Worm (Caenorhabditis elegans) whole organism, L4 larva: ENCODE data around the gene W02D7.5.

ENCODE experiments used
- F10B5.3 ChIP-seq: sonication (generic microtip); optimal IDR thresholded peaks from 2 replicates; lab custom pipeline; 2016; ENCODE audit warnings: mild to moderate bottlenecking, missing genetic modification characterization, missing compliant biosample characterization
- F37D6.2 ChIP-seq: sonication (generic microtip); optimal IDR thresholded peaks from 2 replicates; lab custom pipeline; 2016; ENCODE audit warnings: mild to moderate bottlenecking, missing genetic modification characterization, missing compliant biosample characterization
- F49E8.2 ChIP-seq: sonication (generic microtip); optimal IDR thresholded peaks from 2 replicates; lab custom pipeline; 2016; ENCODE audit warnings: missing compliant biosample characterization, mild to moderate bottlenecking, missing genetic modification characterization, borderline replicate concordance
- T20F7.1 ChIP-seq: fragments of 200-800 bp; sonication (Bioruptor generic); optimal IDR thresholded peaks from 2 replicates; lab custom pipeline; 2018; ENCODE audit warnings: mild to moderate bottlenecking, missing genetic modification characterization, missing compliant biosample characterization
- Y105C5A.15 ChIP-seq: fragments of 200-800 bp; sonication (Bioruptor generic); IDR thresholded peaks from 2 replicates; pipeline ENCODE4 v1.3.6; 2022; ENCODE audit warnings: missing genetic modification characterization, missing compliant biosample characterization
- Y48G9A.11 ChIP-seq: fragments of 200-800 bp; sonication (Bioruptor generic); IDR thresholded peaks from 2 replicates; pipeline ENCODE4 v1.3.6; 2022; ENCODE audit warnings: missing genetic modification reagents, missing genetic modification characterization, missing compliant biosample characterization
- ZK337.2 ChIP-seq: fragments of 200-800 bp; sonication (Bioruptor generic); IDR thresholded peaks from 2 replicates; pipeline ENCODE4 v1.3.6; 2022; ENCODE audit warnings: missing genetic modification reagents, missing genetic modification characterization, missing compliant biosample characterization
- ama-1 ChIP-seq: fragments of 150-350 bp; optimal IDR thresholded peaks from 2 replicates; lab custom pipeline; 2014; ENCODE audit warnings: inconsistent platforms, mixed read lengths
- attf-4 ChIP-seq: sonication (generic microtip); optimal IDR thresholded peaks from 3 replicates; lab custom pipeline; 2017; ENCODE audit warnings: missing biosample characterization, missing genetic modification characterization
- ceh-28 ChIP-seq: fragments of 150-350 bp; optimal IDR thresholded peaks from 2 replicates; lab custom pipeline; 2014; ENCODE audit warnings: missing biosample characterization, missing genetic modification reagents, missing genetic modification characterization
- ceh-44 ChIP-seq: fragments of 200-800 bp; sonication (Bioruptor generic); IDR thresholded peaks from 2 replicates; pipeline ENCODE4 v1.3.6; 2022; ENCODE audit warnings: missing genetic modification reagents, missing genetic modification characterization, missing compliant biosample characterization
- ceh-82 ChIP-seq: sonication (generic microtip); optimal IDR thresholded peaks from 2 replicates; lab custom pipeline; 2017; ENCODE audit warnings: missing biosample characterization, missing genetic modification characterization
- ces-1 ChIP-seq: fragments of 150-350 bp; sonication (generic microtip); optimal IDR thresholded peaks from 4 replicates; lab custom pipeline; 2014; ENCODE audit warnings: missing biosample characterization, missing genetic modification reagents, missing genetic modification characterization
- daf-12 ChIP-seq: fragments of 150-350 bp; optimal IDR thresholded peaks from 2 replicates; lab custom pipeline; 2014; ENCODE audit warnings: missing biosample characterization, missing genetic modification reagents, missing genetic modification characterization
- daf-16 ChIP-seq, 3 experiments: sonication (generic microtip); optimal IDR thresholded peaks; 2 replicates each; lab custom pipeline; 2016 to 2017; ENCODE audit warnings: missing genetic modification characterization in 3 of 3, missing genetic modification reagents in 3 of 3, mild to moderate bottlenecking in 2 of 3, missing compliant biosample characterization in 2 of 3, missing biosample characterization in 1 of 3, moderate library complexity in 1 of 3
- daf-19 ChIP-seq: fragments of 200-800 bp; sonication (Bioruptor generic); conservative IDR thresholded peaks from 2 replicates; pipeline ENCODE4 v1.3.6; 2022; ENCODE audit warnings: missing genetic modification characterization, missing compliant biosample characterization
- dmd-6 ChIP-seq: fragments of 200-800 bp; sonication (Bioruptor generic); IDR thresholded peaks from 2 replicates; pipeline ENCODE4 v1.3.6; 2022; ENCODE audit warnings: missing genetic modification reagents, missing genetic modification characterization, missing compliant biosample characterization
- dmd-9 ChIP-seq: fragments of 200-800 bp; sonication (Bioruptor generic); IDR thresholded peaks from 2 replicates; pipeline ENCODE4 v1.3.6; 2022; ENCODE audit warnings: missing genetic modification reagents, missing genetic modification characterization, missing compliant biosample characterization
- dve-1 ChIP-seq: sonication (generic microtip); optimal IDR thresholded peaks from 2 replicates; lab custom pipeline; 2017; ENCODE audit warnings: antibody characterized with exemption, mild to moderate bottlenecking, missing genetic modification characterization, missing compliant biosample characterization; ENCODE audit not compliant: insufficient read depth
- fkh-10 ChIP-seq: fragments of 150-350 bp; optimal IDR thresholded peaks from 2 replicates; lab custom pipeline; 2014; ENCODE audit warnings: missing biosample characterization, missing genetic modification reagents, missing genetic modification characterization
- hlh-11 ChIP-seq: fragments of 200-800 bp; sonication (Bioruptor generic); optimal IDR thresholded peaks from 2 replicates; lab custom pipeline; 2018; ENCODE audit warnings: mild to moderate bottlenecking, missing genetic modification characterization, missing compliant biosample characterization
- hlh-30 ChIP-seq: sonication (generic microtip); optimal IDR thresholded peaks from 2 replicates; lab custom pipeline; 2017; ENCODE audit warnings: antibody characterized with exemption, mild to moderate bottlenecking, missing genetic modification characterization, missing compliant biosample characterization; ENCODE audit not compliant: insufficient read depth
- lim-7 ChIP-seq: fragments of 200-800 bp; sonication (Bioruptor generic); IDR thresholded peaks from 2 replicates; pipeline ENCODE4 v1.3.6; 2022; ENCODE audit warnings: missing genetic modification characterization, missing compliant biosample characterization
- lin-1 ChIP-seq: fragments of 200-800 bp; sonication (Bioruptor generic); IDR thresholded peaks from 2 replicates; pipeline ENCODE4 v1.3.6; 2022; ENCODE audit warnings: missing genetic modification reagents, missing genetic modification characterization, missing compliant biosample characterization
- lin-13 ChIP-seq: fragments of 150-350 bp; optimal IDR thresholded peaks from 2 replicates; lab custom pipeline; 2014; ENCODE audit warnings: missing biosample characterization, missing genetic modification reagents, missing genetic modification characterization
- lin-29 ChIP-seq: fragments of 200-800 bp; sonication (Bioruptor generic); IDR thresholded peaks from 2 replicates; pipeline ENCODE4 v1.3.6; 2022; ENCODE audit warnings: missing genetic modification reagents, missing genetic modification characterization, missing compliant biosample characterization
- lir-3 ChIP-seq: sonication (generic microtip); optimal IDR thresholded peaks from 2 replicates; lab custom pipeline; 2016; ENCODE audit warnings: mild to moderate bottlenecking, missing genetic modification characterization, missing compliant biosample characterization
- madf-5 ChIP-seq, 2 experiments: fragments of 200-800 bp; sonication (Bioruptor generic); IDR thresholded peaks; 2 replicates each; pipeline ENCODE4 v1.3.6; 2022; ENCODE audit warnings: missing compliant biosample characterization in 2 of 2, missing genetic modification characterization in 2 of 2
- madf-9 ChIP-seq: fragments of 200-800 bp; sonication (Bioruptor generic); conservative IDR thresholded peaks from 2 replicates; pipeline ENCODE4 v1.3.6; 2022; ENCODE audit warnings: missing genetic modification reagents, missing genetic modification characterization, missing compliant biosample characterization
- mdl-1 ChIP-seq, 2 experiments: fragments of 150-350 bp in 1 of 2; sonication (generic microtip) in 1 of 2; optimal IDR thresholded peaks; 2 replicates each; lab custom pipeline; 2014 to 2017; ENCODE audit warnings: missing biosample characterization in 2 of 2, missing genetic modification characterization in 2 of 2
- mdt-29 ChIP-seq: fragments of 200-800 bp; sonication (Bioruptor generic); IDR thresholded peaks from 2 replicates; pipeline ENCODE4 v1.3.6; 2022; ENCODE audit warnings: missing genetic modification reagents, missing genetic modification characterization, missing compliant biosample characterization
- mxl-2 ChIP-seq: fragments of 200-800 bp; sonication (Bioruptor generic); conservative IDR thresholded peaks from 2 replicates; pipeline ENCODE4 v1.3.6; 2022; ENCODE audit warnings: missing genetic modification reagents, missing genetic modification characterization, missing compliant biosample characterization
- nhr-102 ChIP-seq: sonication (generic microtip); optimal IDR thresholded peaks from 2 replicates; lab custom pipeline; 2016; ENCODE audit warnings: mild to moderate bottlenecking, missing genetic modification characterization, moderate library complexity, missing compliant biosample characterization
- nhr-237 ChIP-seq: sonication (generic microtip); optimal IDR thresholded peaks from 2 replicates; lab custom pipeline; 2017; ENCODE audit warnings: missing biosample characterization, missing genetic modification characterization
- nhr-25 ChIP-seq: sonication (generic microtip); optimal IDR thresholded peaks from 2 replicates; lab custom pipeline; 2017; ENCODE audit warnings: missing genetic modification characterization, mild to moderate bottlenecking, missing compliant biosample characterization, antibody characterized with exemption, moderate library complexity, borderline replicate concordance; ENCODE audit not compliant: insufficient read depth
- nhr-28 ChIP-seq: fragments of 150-350 bp; optimal IDR thresholded peaks from 2 replicates; lab custom pipeline; 2014; ENCODE audit warnings: missing biosample characterization, missing genetic modification characterization
- nhr-42 ChIP-seq: fragments of 200-800 bp; sonication (Bioruptor generic); IDR thresholded peaks from 2 replicates; pipeline ENCODE4 v1.3.6; 2022; ENCODE audit warnings: missing genetic modification characterization, missing compliant biosample characterization
- nhr-48 ChIP-seq: sonication (generic microtip); optimal IDR thresholded peaks from 2 replicates; lab custom pipeline; 2016; ENCODE audit warnings: mild to moderate bottlenecking, missing genetic modification characterization, missing compliant biosample characterization
- nhr-76 ChIP-seq: fragments of 150-350 bp; optimal IDR thresholded peaks from 2 replicates; lab custom pipeline; 2014; ENCODE audit warnings: missing biosample characterization, missing genetic modification characterization
- pha-4 ChIP-seq, 2 experiments: fragments of 150-350 bp in 1 of 2; fragments of 200-800 bp in 1 of 2; sonication (Bioruptor generic) in 1 of 2; IDR thresholded peaks in 1 of 2; optimal IDR thresholded peaks in 1 of 2; 2 replicates each; pipeline versions ENCODE4 v1.3.6 to Lab custom; 2014 to 2022; ENCODE audit warnings: missing genetic modification characterization in 2 of 2, missing genetic modification reagents in 2 of 2, missing biosample characterization in 1 of 2, missing compliant biosample characterization in 1 of 2
- php-3 ChIP-seq: fragments of 200-800 bp; sonication (Bioruptor generic); IDR thresholded peaks from 2 replicates; pipeline ENCODE4 v1.3.6; 2022; ENCODE audit warnings: missing genetic modification reagents, missing genetic modification characterization, missing compliant biosample characterization
- pqm-1 ChIP-seq: sonication (generic microtip); optimal IDR thresholded peaks from 2 replicates; lab custom pipeline; 2017; ENCODE audit warnings: missing biosample characterization, missing genetic modification characterization
- skn-1 ChIP-seq: fragments of 150-350 bp; optimal IDR thresholded peaks from 2 replicates; lab custom pipeline; 2014; ENCODE audit warnings: missing biosample characterization, missing genetic modification characterization
- snpc-1.2 ChIP-seq: fragments of 200-800 bp; sonication (Bioruptor generic); IDR thresholded peaks from 2 replicates; pipeline ENCODE4 v1.3.6; 2022; ENCODE audit warnings: missing genetic modification reagents, missing genetic modification characterization, missing compliant biosample characterization
- snpc-4 ChIP-seq: fragments of 150-350 bp; optimal IDR thresholded peaks from 2 replicates; lab custom pipeline; 2014; ENCODE audit warnings: missing biosample characterization, missing genetic modification characterization
- spr-1 ChIP-seq: sonication (generic microtip); optimal IDR thresholded peaks from 2 replicates; lab custom pipeline; 2016; ENCODE audit warnings: mild to moderate bottlenecking, missing genetic modification characterization, missing compliant biosample characterization
- tag-97 ChIP-seq: fragments of 200-800 bp; sonication (Bioruptor generic); IDR thresholded peaks from 2 replicates; pipeline ENCODE4 v1.3.6; 2022; ENCODE audit warnings: missing genetic modification characterization, missing compliant biosample characterization
- unc-62 ChIP-seq, 3 experiments: fragments of 150-350 bp in 1 of 3; sonication (generic microtip); optimal IDR thresholded peaks in 2 of 3; peaks in 1 of 3; 1 replicate in 1 of 3; 2 replicates in 2 of 3; lab custom pipeline; 2014 to 2017; ENCODE audit warnings: missing biosample characterization in 3 of 3, missing genetic modification characterization in 3 of 3, missing genetic modification reagents in 3 of 3, missing genotype in 1 of 3
- vab-7 ChIP-seq: fragments of 200-800 bp; sonication (Bioruptor generic); IDR thresholded peaks from 2 replicates; pipeline ENCODE4 v1.3.6; 2022; ENCODE audit warnings: missing genetic modification reagents, missing genetic modification characterization, missing compliant biosample characterization
- ztf-11 ChIP-seq: fragments of 150-350 bp; optimal IDR thresholded peaks from 2 replicates; lab custom pipeline; 2014; ENCODE audit warnings: missing biosample characterization, missing genetic modification characterization
- ztf-7 ChIP-seq: fragments of 150-350 bp; optimal IDR thresholded peaks from 2 replicates; lab custom pipeline; 2014; ENCODE audit warnings: missing biosample characterization, missing genetic modification characterization

W02D7.5 gene

DNA sequence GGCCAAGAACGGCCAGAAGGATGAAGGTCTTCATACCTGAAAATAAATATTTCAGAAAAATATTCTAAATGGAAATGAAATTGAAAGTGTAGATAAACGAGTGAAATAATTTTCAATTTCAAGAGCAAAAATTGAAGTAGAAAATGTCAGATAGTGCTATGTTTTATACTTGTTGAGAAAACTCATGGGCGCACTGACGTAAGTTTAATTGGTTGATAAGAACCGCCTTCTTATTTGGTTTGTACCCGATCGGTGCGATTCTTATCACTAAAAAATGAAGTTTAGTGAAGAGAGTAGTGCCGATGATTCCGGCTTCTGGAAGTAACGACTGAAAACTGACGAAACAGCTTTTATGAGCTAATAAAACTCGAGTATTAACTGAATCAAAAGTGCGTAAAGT is 30.1 kb downstream of the W02D7.5 start, which contains the start of the genes asp-6 and asp-12 (continued):
- TF ChIP-seq mxl-2 (GFP tag; lab: Robert Waterston, UW) = no peak
- no peak for TF ChIP-seq F37D6.2
- no peak for TF ChIP-seq dmd-9
- no peak for TF ChIP-seq tag-97
- TF ChIP-seq daf-19 (GFP tag; lab: Robert Waterston, UW) = no peak
- no peak for TF ChIP-seq lin-13
- TF ChIP-seq skn-1 (tag; lab: Kevin White, UChicago) = no peak
- no peak for TF ChIP-seq Y105C5A.15 (GFP tag; lab: Robert Waterston, UW)
- TF ChIP-seq lir-3 (tag; lab: Kevin White, UChicago) = no peak
- no peak for TF ChIP-seq lin-29 (GFP tag; lab: Robert Waterston, UW)
- TF ChIP-seq pqm-1 (tag; lab: Kevin White, UChicago) = peak; percentile 59
- TF ChIP-seq lim-7 (GFP tag; lab: Robert Waterston, UW) = no peak
- no peak for TF ChIP-seq F49E8.2
- TF ChIP-seq pha-4 (GFP tag; IDR thresholded peaks at IDR 0.05; lab: Robert Waterston, UW) = no peak
- TF ChIP-seq pha-4 (tag; optimal IDR thresholded peaks at IDR 0.05; lab: Kevin White, UChicago) = no peak
- TF ChIP-seq nhr-25 = no peak
- no peak for TF ChIP-seq madf-9 (GFP tag; lab: Robert Waterston, UW)
- no peak for TF ChIP-seq ceh-44 (GFP tag; lab: Robert Waterston, UW)
- no peak for TF ChIP-seq mdl-1 (tag; optimal IDR thresholded peaks at IDR 0.05; lab: Kevin White, UChicago)
- peak; percentile 29 for TF ChIP-seq nhr-48
- TF ChIP-seq nhr-28 = peak; percentile 80
- TF ChIP-seq hlh-11 (tag; lab: Kevin White, UChicago) = peak; percentile 69
- no peak for TF ChIP-seq nhr-76
- no peak for TF ChIP-seq ceh-82 (tag; lab: Kevin White, UChicago)
- no peak for TF ChIP-seq madf-5 (GFP tag; IDR thresholded peaks at IDR 0.05; lab: Robert Waterston, UW)
- TF ChIP-seq snpc-1.2 (GFP tag; lab: Robert Waterston, UW) = no peak
- TF ChIP-seq mdt-29 = peak; percentile 28; the same call in 1 of the 2 replicates
- peak; percentile 80 for TF ChIP-seq php-3
- TF ChIP-seq ZK337.2 (GFP tag; lab: Robert Waterston, UW) = no peak
- TF ChIP-seq unc-62 (GFP tag; optimal IDR thresholded peaks at IDR 0.05 in 1 of 2; lab: Kevin White, UChicago) = peak in 1 of 2 experiments; percentile 12
- no peak for TF ChIP-seq unc-62 (tag; optimal IDR thresholded peaks at IDR 0.05; lab: Kevin White, UChicago)
- no peak for TF ChIP-seq spr-1 (tag; lab: Kevin White, UChicago)
- no peak for TF ChIP-seq ztf-7
- no peak for TF ChIP-seq lin-1 (GFP tag; lab: Robert Waterston, UW)
- TF ChIP-seq T20F7.1 (GFP tag; lab: Kevin White, UChicago) = no peak
- TF ChIP-seq fkh-10 (GFP tag; lab: Kevin White, UChicago) = no peak
- no peak for TF ChIP-seq hlh-30 (tag; lab: Kevin White, UChicago)
- TF ChIP-seq nhr-237 (tag; lab: Kevin White, UChicago) = no peak
- TF ChIP-seq nhr-42 (GFP tag; lab: Robert Waterston, UW) = no peak
- TF ChIP-seq Y48G9A.11 (GFP tag; lab: Robert Waterston, UW) = no peak
- no peak for TF ChIP-seq ztf-11
- TF ChIP-seq F10B5.3 = no peak

DNA sequence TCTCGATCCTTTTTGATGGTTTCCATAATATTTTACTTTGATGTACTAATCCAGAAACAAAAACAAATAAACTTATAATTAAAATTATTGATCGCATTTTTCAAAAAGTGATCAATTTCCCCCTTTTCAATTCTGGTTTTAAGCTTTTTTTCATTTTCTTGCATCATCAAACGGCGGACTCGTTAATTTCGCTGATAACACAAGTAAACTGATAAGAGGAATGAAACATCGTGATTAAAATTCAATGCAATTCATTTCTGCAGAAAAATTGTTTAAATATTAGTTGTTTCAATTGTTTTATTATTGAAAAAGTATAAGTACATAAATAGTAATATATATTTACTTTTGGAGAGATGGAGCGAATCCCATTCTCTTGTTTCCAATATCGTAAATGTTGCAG is 31.8 kb downstream of the W02D7.5 start:
- TF ChIP-seq ceh-28 (no peak), nhr-102 (tag; lab: Kevin White, UChicago) (no peak), nhr-28 (peak; percentile 75), dve-1 (tag; lab: Kevin White, UChicago) (peak; percentile 76), ama-1 (lab: Kevin White, UChicago) (no peak), nhr-76 (no peak), vab-7 (GFP tag; lab: Robert Waterston, UW) (no peak), hlh-11 (tag; lab: Kevin White, UChicago) (peak; percentile 54), dmd-6 (peak; percentile 80), daf-12 (tag; lab: Kevin White, UChicago) (no peak), T20F7.1 (GFP tag; lab: Kevin White, UChicago) (peak; percentile 40), snpc-4 (tag; lab: Kevin White, UChicago) (no peak), attf-4 (tag; lab: Kevin White, UChicago) (no peak), lin-1 (GFP tag; lab: Robert Waterston, UW) (0 out of 2 replicates have a peak, but pooled peaks have one; percentile 55), ces-1 (GFP tag; lab: Kevin White, UChicago) (no peak), daf-16 (GFP tag; optimal IDR thresholded peaks at IDR 0.05; lab: Kevin White, UChicago) (no peak), daf-16 (tag; optimal IDR thresholded peaks at IDR 0.05; lab: Kevin White, UChicago) (peak; percentile 67)
